Worm (Caenorhabditis elegans) whole organism, young adult: ENCODE data around the gene ZK546.2.

Experiments
- Y95B8A.8 ChIP-seq: fragments of 200-800 bp; sonication (Bioruptor generic); IDR thresholded peaks from 2 replicates; pipeline ENCODE4 v1.3.6; 2022; ENCODE audit warnings: missing genetic modification reagents, missing genetic modification characterization, missing compliant biosample characterization
- ZK185.1 ChIP-seq: sonication (generic microtip); optimal IDR thresholded peaks from 2 replicates; lab custom pipeline; 2016; ENCODE audit warnings: mild to moderate bottlenecking, missing genetic modification characterization, missing compliant biosample characterization; ENCODE audit not compliant: poor library complexity, severe bottlenecking
- aptf-3 ChIP-seq: fragments of 200-800 bp; sonication (Bioruptor generic); IDR thresholded peaks from 2 replicates; pipeline ENCODE4 v1.3.6; 2022; ENCODE audit warnings: missing genetic modification characterization, missing compliant biosample characterization
- die-1 ChIP-seq: sonication (generic microtip); optimal IDR thresholded peaks from 2 replicates; lab custom pipeline; 2016; ENCODE audit warnings: missing genotype, mild to moderate bottlenecking, missing genetic modification characterization, missing compliant biosample characterization
- dox-1 ChIP-seq: fragments of 200-800 bp; sonication (Bioruptor generic); IDR thresholded peaks from 2 replicates; pipeline ENCODE4 v1.3.6; 2022; ENCODE audit warnings: missing genetic modification reagents, missing genetic modification characterization, missing compliant biosample characterization
- efl-1 ChIP-seq: fragments of 150-350 bp; optimal IDR thresholded peaks from 2 replicates; lab custom pipeline; 2014; ENCODE audit warnings: missing biosample characterization, missing genetic modification reagents, missing genetic modification characterization
- gei-17 ChIP-seq: fragments of 200-800 bp; sonication (Bioruptor generic); optimal IDR thresholded peaks from 2 replicates; lab custom pipeline; 2018; ENCODE audit warnings: mild to moderate bottlenecking, missing genetic modification characterization, missing compliant biosample characterization
- him-1 ChIP-seq: sonication (generic microtip); optimal IDR thresholded peaks from 2 replicates; lab custom pipeline; 2016; ENCODE audit warnings: missing genotype, missing genetic modification reagents, missing genetic modification characterization, missing compliant biosample characterization
- hmg-20 ChIP-seq: fragments of 200-800 bp; sonication (Bioruptor generic); IDR thresholded peaks from 2 replicates; pipeline ENCODE4 v1.3.6; 2022; ENCODE audit warnings: missing genetic modification reagents, missing genetic modification characterization, missing compliant biosample characterization
- nfya-1 ChIP-seq: sonication (generic microtip); optimal IDR thresholded peaks from 2 replicates; lab custom pipeline; 2017; ENCODE audit warnings: antibody characterized with exemption, missing compliant biosample characterization, missing genetic modification characterization, borderline replicate concordance; ENCODE audit not compliant: insufficient read depth
- nhr-90 ChIP-seq: sonication (generic microtip); optimal IDR thresholded peaks from 2 replicates; lab custom pipeline; 2016; ENCODE audit warnings: missing genotype, mild to moderate bottlenecking, missing genetic modification characterization, missing compliant biosample characterization

ce11 chrII:4918501-4919021, 27.3 kb upstream of the ZK546.2 start:
- TF ChIP-seq nhr-90 (tag; lab: Kevin White, UChicago), result no peak
- TF ChIP-seq ZK185.1 (tag; lab: Kevin White, UChicago), result no peak
- TF ChIP-seq aptf-3 (GFP tag; lab: Robert Waterston, UW), result no peak
- TF ChIP-seq hmg-20 (GFP tag; lab: Robert Waterston, UW), result no peak
- no peak for TF ChIP-seq nfya-1 (tag; lab: Kevin White, UChicago)
- TF ChIP-seq die-1 (tag; lab: Kevin White, UChicago), result no peak
- TF ChIP-seq Y95B8A.8 (GFP tag; lab: Robert Waterston, UW), result no peak
- TF ChIP-seq efl-1 (GFP tag; lab: Kevin White, UChicago), result no peak
- no peak for TF ChIP-seq dox-1
- TF ChIP-seq him-1 (tag; lab: Kevin White, UChicago), result no peak
- no peak for TF ChIP-seq gei-17 (GFP tag; lab: Kevin White, UChicago)
